Fruit fly (Drosophila melanogaster) whole organism, embryonic: ENCODE measurements around the gene Unc-115b.

Experiments
- CG10209 ChIP-seq: fragments of 200-800 bp; sonication (Bioruptor generic); optimal IDR thresholded peaks from 3 replicates; lab custom pipeline; 2017; ENCODE audit warnings: missing biosample characterization, mild to moderate bottlenecking, missing genetic modification characterization, missing genetic modification reagents
- CG10267 ChIP-seq: fragments of 200-800 bp; sonication (Bioruptor generic); optimal IDR thresholded peaks from 2 replicates; lab custom pipeline; 2018; ENCODE audit warnings: missing biosample characterization, mild to moderate bottlenecking, missing genetic modification characterization, moderate library complexity
- CG11456 ChIP-seq: fragments of 200-800 bp; sonication (Bioruptor generic); IDR thresholded peaks from 3 replicates; pipeline ENCODE4 v1.3.6; 2022; ENCODE audit warnings: missing biosample characterization, missing genetic modification characterization
- CG11696 ChIP-seq: fragments of 200-800 bp; sonication (Bioruptor generic); IDR thresholded peaks from 2 replicates; pipeline ENCODE4 v1.3.6; 2022; ENCODE audit warnings: missing biosample characterization, missing genetic modification characterization
- CG13123 ChIP-seq: fragments of 200-800 bp; sonication (Bioruptor generic); optimal IDR thresholded peaks from 2 replicates; lab custom pipeline; 2016; ENCODE audit warnings: missing biosample characterization, missing genetic modification characterization
- CG13775 ChIP-seq: fragments of 200-800 bp; sonication (Bioruptor generic); optimal IDR thresholded peaks from 3 replicates; lab custom pipeline; 2017; ENCODE audit warnings: missing biosample characterization, mild to moderate bottlenecking, missing genetic modification characterization
- CG14014 ChIP-seq: fragments of 200-800 bp; sonication (Bioruptor generic); IDR thresholded peaks from 2 replicates; pipeline ENCODE4 v1.3.6; 2022; ENCODE audit warnings: missing biosample characterization, missing genetic modification characterization
- CG14667 ChIP-seq: fragments of 200-800 bp; sonication (Bioruptor generic); IDR thresholded peaks from 2 replicates; pipeline ENCODE4 v1.3.6; 2022; ENCODE audit warnings: missing biosample characterization, missing genetic modification characterization
- CG15514 ChIP-seq: fragments of 200-800 bp; sonication (Bioruptor generic); optimal IDR thresholded peaks from 3 replicates; lab custom pipeline; 2017; ENCODE audit warnings: missing biosample characterization, missing genetic modification characterization, mild to moderate bottlenecking, moderate library complexity, missing genetic modification reagents
- CG1603 ChIP-seq: fragments of 200-800 bp; sonication (Bioruptor generic); optimal IDR thresholded peaks from 2 replicates; lab custom pipeline; 2019; ENCODE audit warnings: missing biosample characterization, mild to moderate bottlenecking, missing genetic modification characterization, moderate library complexity
- CG17186 ChIP-seq: fragments of 200-800 bp; sonication (Bioruptor generic); optimal IDR thresholded peaks from 3 replicates; lab custom pipeline; 2017; ENCODE audit warnings: missing biosample characterization, missing genetic modification reagents, missing genetic modification characterization
- CG17328 ChIP-seq: fragments of 200-800 bp; sonication (Bioruptor generic); IDR thresholded peaks from 2 replicates; pipeline ENCODE4 v1.3.6; 2022; ENCODE audit warnings: missing biosample characterization, missing genetic modification characterization
- CG17912 ChIP-seq: fragments of 200-800 bp; sonication (Bioruptor generic); optimal IDR thresholded peaks from 2 replicates; lab custom pipeline; 2018; ENCODE audit warnings: missing biosample characterization, mild to moderate bottlenecking, missing genetic modification characterization
- CG1792 ChIP-seq: fragments of 200-800 bp; sonication (Bioruptor generic); optimal IDR thresholded peaks from 2 replicates; lab custom pipeline; 2016; ENCODE audit warnings: missing biosample characterization, missing genetic modification characterization
- CG1832 ChIP-seq: fragments of 200-800 bp; sonication (Bioruptor generic); optimal IDR thresholded peaks from 2 replicates; lab custom pipeline; 2017; ENCODE audit warnings: missing biosample characterization, mild to moderate bottlenecking, missing genetic modification characterization, inconsistent platforms
- CG18619 ChIP-seq: fragments of 200-800 bp; sonication (Bioruptor generic); optimal IDR thresholded peaks from 3 replicates; lab custom pipeline; 2017; ENCODE audit warnings: missing biosample characterization, mild to moderate bottlenecking, missing genetic modification characterization
- CG2116 ChIP-seq: fragments of 200-800 bp; sonication (Bioruptor generic); optimal IDR thresholded peaks from 3 replicates; lab custom pipeline; 2018; ENCODE audit warnings: missing biosample characterization, mild to moderate bottlenecking, missing genetic modification characterization
- CG2712 ChIP-seq: fragments of 200-800 bp; optimal IDR thresholded peaks from 3 replicates; lab custom pipeline; 2019; ENCODE audit warnings: missing biosample characterization, mild to moderate bottlenecking, missing genetic modification characterization, moderate library complexity
- CG3065 ChIP-seq: fragments of 200-800 bp; sonication (Bioruptor generic); optimal IDR thresholded peaks from 2 replicates; lab custom pipeline; 2016; ENCODE audit warnings: missing biosample characterization, missing genetic modification characterization
- CG31388 ChIP-seq: fragments of 200-800 bp; sonication (Bioruptor generic); optimal IDR thresholded peaks from 2 replicates; lab custom pipeline; 2016; ENCODE audit warnings: missing biosample characterization, missing genetic modification characterization
- CG3163 ChIP-seq: fragments of 200-800 bp; sonication (Bioruptor generic); optimal IDR thresholded peaks from 3 replicates; lab custom pipeline; 2016; ENCODE audit warnings: missing biosample characterization, missing genetic modification characterization
- CG33557 ChIP-seq: fragments of 200-800 bp; sonication (Bioruptor generic); optimal IDR thresholded peaks from 2 replicates; lab custom pipeline; 2019; ENCODE audit warnings: missing biosample characterization, mild to moderate bottlenecking, missing genetic modification characterization, moderate library complexity
- CG3407 ChIP-seq: fragments of 200-800 bp; sonication (Bioruptor generic); optimal IDR thresholded peaks from 2 replicates; lab custom pipeline; 2018; ENCODE audit warnings: missing biosample characterization, mild to moderate bottlenecking, missing genetic modification characterization
- CG4617 ChIP-seq: fragments of 200-800 bp; sonication (Bioruptor generic); optimal IDR thresholded peaks from 3 replicates; lab custom pipeline; 2016; ENCODE audit warnings: missing biosample characterization, missing genetic modification characterization, borderline replicate concordance
- CG7556 ChIP-seq: fragments of 200-800 bp; sonication (Bioruptor generic); optimal IDR thresholded peaks from 2 replicates; lab custom pipeline; 2017; ENCODE audit warnings: missing biosample characterization, mild to moderate bottlenecking, missing genetic modification characterization
- CG8478 ChIP-seq: fragments of >200 bp; optimal IDR thresholded peaks from 2 replicates; lab custom pipeline; 2018
- CG9727 ChIP-seq: fragments of 200-800 bp; sonication (Bioruptor generic); optimal IDR thresholded peaks from 3 replicates; lab custom pipeline; 2017; ENCODE audit warnings: missing biosample characterization, mild to moderate bottlenecking, missing genetic modification characterization
- CG9817 ChIP-seq: fragments of 200-800 bp; sonication (Bioruptor generic); optimal IDR thresholded peaks from 2 replicates; lab custom pipeline; 2018; ENCODE audit warnings: missing biosample characterization, mild to moderate bottlenecking, missing genetic modification characterization, moderate library complexity
- Doc3 ChIP-seq: fragments of 200-800 bp; sonication (Bioruptor generic); IDR thresholded peaks from 3 replicates; pipeline ENCODE4 v1.3.6; 2022; ENCODE audit warnings: missing biosample characterization, missing genetic modification characterization; ENCODE audit not compliant: partially characterized antibody
- E2f2 ChIP-seq: fragments of 200-800 bp; sonication (Bioruptor generic); IDR thresholded peaks from 2 replicates; pipeline ENCODE4 v1.3.6; 2022; ENCODE audit warnings: missing biosample characterization, missing genetic modification characterization
- HLH54F ChIP-seq: fragments of 200-800 bp; sonication (Bioruptor generic); optimal IDR thresholded peaks from 3 replicates; lab custom pipeline; 2016; ENCODE audit warnings: missing biosample characterization, missing genetic modification characterization
- Hand ChIP-seq: fragments of 200-800 bp; sonication (Bioruptor generic); optimal IDR thresholded peaks from 2 replicates; lab custom pipeline; 2017; ENCODE audit warnings: mild to moderate bottlenecking, missing biosample characterization, missing genetic modification reagents, missing genetic modification characterization
- Hr3 ChIP-seq: fragments of 200-800 bp; sonication (Bioruptor generic); optimal IDR thresholded peaks from 3 replicates; lab custom pipeline; 2016; ENCODE audit warnings: missing biosample characterization, missing genetic modification characterization
- NC2β ChIP-seq: fragments of 200-800 bp; sonication (Bioruptor generic); optimal IDR thresholded peaks from 2 replicates; lab custom pipeline; 2016; ENCODE audit warnings: missing biosample characterization, missing genetic modification characterization
- NFAT ChIP-seq: fragments of 200-800 bp; sonication (Bioruptor generic); IDR thresholded peaks from 2 replicates; pipeline ENCODE4 v1.3.6; 2022; ENCODE audit warnings: missing biosample characterization, missing genetic modification characterization
- Nf-YA ChIP-seq: fragments of 200-800 bp; sonication (Bioruptor generic); IDR thresholded peaks from 2 replicates; pipeline ENCODE4 v1.3.6; 2022; ENCODE audit warnings: missing biosample characterization, missing genetic modification characterization
- Opbp ChIP-seq: fragments of 200-800 bp; sonication (Bioruptor generic); IDR thresholded peaks from 3 replicates; pipeline ENCODE4 v1.3.6; 2022; ENCODE audit warnings: missing biosample characterization, missing genetic modification characterization; ENCODE audit not compliant: partially characterized antibody
- Side ChIP-seq: fragments of 200-800 bp; sonication (Bioruptor generic); optimal IDR thresholded peaks from 2 replicates; lab custom pipeline; 2016; ENCODE audit warnings: missing biosample characterization, missing genetic modification characterization
- Stat92E ChIP-seq, 3 experiments: fragments of >200 bp in 2 of 3; fragments of 200-800 bp in 1 of 3; sonication (Bioruptor generic) in 1 of 3; optimal IDR thresholded peaks; 2 replicates each; lab custom pipeline; 2017 to 2019; ENCODE audit warnings: missing biosample characterization in 3 of 3, missing genetic modification characterization in 3 of 3, mild to moderate bottlenecking in 1 of 3, moderate library complexity in 1 of 3
- Xrp1 ChIP-seq: fragments of 200-800 bp; sonication (Bioruptor generic); IDR thresholded peaks from 2 replicates; pipeline ENCODE4 v1.3.6; 2022; ENCODE audit warnings: missing biosample characterization, missing genetic modification characterization
- cas ChIP-seq: fragments of 200-800 bp; sonication (Bioruptor generic); IDR thresholded peaks from 2 replicates; pipeline ENCODE4 v1.3.6; 2022; ENCODE audit warnings: missing biosample characterization, missing genetic modification characterization
- en ChIP-seq: fragments of 200-800 bp; sonication (Bioruptor generic); optimal IDR thresholded peaks from 2 replicates; lab custom pipeline; 2016; ENCODE audit warnings: missing biosample characterization, missing genetic modification characterization
- fd96Cb ChIP-seq: fragments of 200-800 bp; sonication (Bioruptor generic); optimal IDR thresholded peaks from 2 replicates; lab custom pipeline; 2018; ENCODE audit warnings: missing biosample characterization, mild to moderate bottlenecking, missing genetic modification characterization, moderate library complexity
- gfzf ChIP-seq: fragments of 200-800 bp; sonication (Bioruptor generic); optimal IDR thresholded peaks from 2 replicates; lab custom pipeline; 2016; ENCODE audit warnings: missing biosample characterization, mild to moderate bottlenecking, missing genetic modification characterization, moderate library complexity
- lbe ChIP-seq: fragments of 200-800 bp; sonication (Bioruptor generic); optimal IDR thresholded peaks from 2 replicates; lab custom pipeline; 2016; ENCODE audit warnings: missing biosample characterization, mild to moderate bottlenecking, missing genetic modification characterization
- lilli ChIP-seq: fragments of 200-800 bp; sonication (Bioruptor generic); optimal IDR thresholded peaks from 3 replicates; lab custom pipeline; 2016; ENCODE audit warnings: missing biosample characterization, missing genetic modification characterization
- nmo ChIP-seq: fragments of 200-800 bp; sonication (Bioruptor generic); optimal IDR thresholded peaks from 2 replicates; lab custom pipeline; 2018; ENCODE audit warnings: missing biosample characterization, mild to moderate bottlenecking, missing genetic modification characterization, moderate library complexity
- stc ChIP-seq: fragments of 200-800 bp; sonication (Bioruptor generic); IDR thresholded peaks from 2 replicates; pipeline ENCODE4 v1.3.6; 2022; ENCODE audit warnings: missing biosample characterization, missing genetic modification characterization
- tup ChIP-seq: fragments of 200-800 bp; sonication (Bioruptor generic); optimal IDR thresholded peaks from 2 replicates; lab custom pipeline; 2016; ENCODE audit warnings: missing biosample characterization, mild to moderate bottlenecking, missing genetic modification characterization, moderate library complexity
- vnd ChIP-seq: fragments of 200-800 bp; sonication (Bioruptor generic); IDR thresholded peaks from 3 replicates; pipeline ENCODE4 v1.3.6; 2022; ENCODE audit warnings: missing biosample characterization, missing genetic modification characterization; ENCODE audit not compliant: partially characterized antibody
- zen ChIP-seq: fragments of 200-800 bp; sonication (Bioruptor generic); optimal IDR thresholded peaks from 3 replicates; lab custom pipeline; 2018; ENCODE audit warnings: missing biosample characterization, mild to moderate bottlenecking, missing genetic modification characterization, moderate library complexity

The Unc-115b gene

dm6 chr3R:9710886-9711285, 18.3 kb upstream of the Unc-115b start, which contains the start of the genes trbd and dmt (continued):
- TF ChIP-seq CG1832 (GFP tag; lab: Kevin White, UChicago) (no peak), CG9817 (no peak), CG11456 (GFP tag; lab: Robert Waterston, UW) (no peak), CG15514 (peak; percentile 92), CG10209 (GFP tag; lab: Kevin White, UChicago) (no peak), CG18619 (no peak), Nf-YA (GFP tag; lab: Robert Waterston, UW) (no peak), tup (GFP tag; lab: Kevin White, UChicago) (peak; percentile 4), NC2β (GFP tag; lab: Kevin White, UChicago) (peak; percentile 79), CG2712 (tag; lab: Kevin White, UChicago) (no peak), zen (tag; lab: Kevin White, UChicago) (peak; percentile 69), CG13775 (GFP tag; lab: Kevin White, UChicago) (peak; percentile 33), gfzf (GFP tag; lab: Kevin White, UChicago) (peak; percentile 99), CG14667 (GFP tag; lab: Robert Waterston, UW) (no peak), nmo (GFP tag; lab: Kevin White, UChicago) (no peak), fd96Cb (tag; lab: Kevin White, UChicago) (no peak), Side (GFP tag; lab: Kevin White, UChicago) (peak; percentile 46), cas (GFP tag; lab: Robert Waterston, UW) (no peak), CG1792 (peak; percentile 69), CG14014 (no peak), vnd (GFP tag; lab: Robert Waterston, UW) (no peak), Opbp (GFP tag; lab: Robert Waterston, UW) (no peak), E2f2 (GFP tag; lab: Robert Waterston, UW) (no peak), Xrp1 (no peak), CG9727 (peak; percentile 30), CG3407 (no peak), CG17912 (GFP tag; lab: Kevin White, UChicago) (peak; percentile 56), Hr3 (peak; percentile 25), CG31388 (GFP tag; lab: Kevin White, UChicago) (no peak), lilli (no peak), stc (GFP tag; lab: Robert Waterston, UW) (no peak), HLH54F (GFP tag; lab: Kevin White, UChicago) (peak; percentile 74), CG3065 (GFP tag; lab: Kevin White, UChicago) (no peak), CG11696 (GFP tag; lab: Robert Waterston, UW) (no peak), en (GFP tag; lab: Kevin White, UChicago) (no peak), CG17186 (GFP tag; lab: Kevin White, UChicago) (peak; percentile 59), CG4617 (GFP tag; lab: Kevin White, UChicago) (peak; percentile 99), NFAT (GFP tag; lab: Robert Waterston, UW) (no peak), CG2116 (GFP tag; lab: Kevin White, UChicago) (peak; percentile 81), Stat92E (GFP tag; optimal IDR thresholded peaks at IDR 0.05; lab: Kevin White, UChicago) (peak in 1 of 3 experiments; percentile 64), CG33557 (GFP tag; lab: Kevin White, UChicago) (no peak), CG3163 (peak; percentile 62), CG13123 (GFP tag; lab: Kevin White, UChicago) (peak; percentile 40), CG7556 (no peak), CG17328 (GFP tag; lab: Robert Waterston, UW) (no peak), Hand (GFP tag; lab: Kevin White, UChicago) (no peak), CG8478 (lab: Kevin White, UChicago) (no peak), CG10267 (tag; lab: Kevin White, UChicago) (peak; percentile 98), lbe (GFP tag; lab: Kevin White, UChicago) (no peak), CG1603 (tag; lab: Kevin White, UChicago) (peak; percentile 93), Doc3 (GFP tag; lab: Robert Waterston, UW) (no peak)
